Fruit fly (Drosophila melanogaster) whole organism, embryonic: ENCODE data around the gene CG3149.

Source experiments
- Awh ChIP-seq: fragments of 200-800 bp; sonication (Bioruptor generic); IDR thresholded peaks from 2 replicates; pipeline ENCODE4, ENCODE4 v1.3.6; 2022; ENCODE audit warnings: missing biosample characterization, missing genetic modification characterization
- Bgb ChIP-seq: fragments of 200-800 bp; sonication (Bioruptor generic); IDR thresholded peaks from 2 replicates; pipeline ENCODE4 v1.3.6; 2022; ENCODE audit warnings: missing biosample characterization, missing genetic modification characterization; ENCODE audit not compliant: partially characterized antibody
- CG10959 ChIP-seq: fragments of 200-800 bp; sonication (Bioruptor generic); IDR thresholded peaks from 2 replicates; pipeline ENCODE4 v1.3.6; 2022; ENCODE audit warnings: missing biosample characterization, missing genetic modification characterization
- CG10979 ChIP-seq: fragments of 200-800 bp; sonication (Bioruptor generic); optimal IDR thresholded peaks from 2 replicates; lab custom pipeline; 2018; ENCODE audit warnings: missing biosample characterization, mild to moderate bottlenecking, missing genetic modification characterization, moderate library complexity
- CG14710 ChIP-seq: fragments of 200-800 bp; sonication (Bioruptor generic); optimal IDR thresholded peaks from 3 replicates; lab custom pipeline; 2019; ENCODE audit warnings: missing biosample characterization, mild to moderate bottlenecking, missing genetic modification characterization, moderate library complexity
- CG15514 ChIP-seq: fragments of 200-800 bp; sonication (Bioruptor generic); optimal IDR thresholded peaks from 3 replicates; lab custom pipeline; 2017; ENCODE audit warnings: missing biosample characterization, missing genetic modification characterization, mild to moderate bottlenecking, moderate library complexity, missing genetic modification reagents
- CG15696 ChIP-seq: fragments of 200-800 bp; sonication (Bioruptor generic); optimal IDR thresholded peaks from 2 replicates; lab custom pipeline; 2019; ENCODE audit warnings: missing biosample characterization, mild to moderate bottlenecking, missing genetic modification characterization, moderate library complexity
- CG16813 ChIP-seq: fragments of 200-800 bp; sonication (Bioruptor generic); IDR thresholded peaks from 3 replicates; pipeline ENCODE4 v1.3.6; 2022; ENCODE audit warnings: missing biosample characterization, missing genetic modification characterization; ENCODE audit not compliant: partially characterized antibody
- CG17568 ChIP-seq: fragments of 200-800 bp; sonication (Bioruptor generic); optimal IDR thresholded peaks from 2 replicates; lab custom pipeline; 2018; ENCODE audit warnings: missing biosample characterization, mild to moderate bottlenecking, missing genetic modification characterization, moderate library complexity
- CG2889 ChIP-seq: fragments of 200-800 bp; sonication (Bioruptor generic); IDR thresholded peaks from 3 replicates; pipeline ENCODE4 v1.3.6; 2022; ENCODE audit warnings: missing biosample characterization, missing genetic modification characterization
- CG30020 ChIP-seq: fragments of 200-800 bp; optimal IDR thresholded peaks from 2 replicates; lab custom pipeline; 2019; ENCODE audit warnings: missing biosample characterization, mild to moderate bottlenecking, missing genetic modification characterization, moderate library complexity
- CG3065 ChIP-seq: fragments of 200-800 bp; sonication (Bioruptor generic); optimal IDR thresholded peaks from 2 replicates; lab custom pipeline; 2016; ENCODE audit warnings: missing biosample characterization, missing genetic modification characterization
- CG3407 ChIP-seq: fragments of 200-800 bp; sonication (Bioruptor generic); optimal IDR thresholded peaks from 2 replicates; lab custom pipeline; 2018; ENCODE audit warnings: missing biosample characterization, mild to moderate bottlenecking, missing genetic modification characterization
- CG34224 ChIP-seq: fragments of 200-800 bp; sonication (Bioruptor generic); IDR thresholded peaks from 3 replicates; pipeline ENCODE4 v1.3.6; 2022; ENCODE audit warnings: missing biosample characterization, missing genetic modification characterization; ENCODE audit not compliant: partially characterized antibody
- CG3995 ChIP-seq: fragments of 200-800 bp; sonication (Bioruptor generic); optimal IDR thresholded peaks from 3 replicates; lab custom pipeline; 2016; ENCODE audit warnings: missing biosample characterization, missing genetic modification characterization
- CG4404 ChIP-seq: fragments of 200-800 bp; sonication (Bioruptor generic); IDR thresholded peaks from 2 replicates; pipeline ENCODE4 v1.3.6; 2022; ENCODE audit warnings: missing biosample characterization, missing genetic modification characterization
- CG4820 ChIP-seq: fragments of 200-800 bp; sonication (Bioruptor generic); optimal IDR thresholded peaks from 3 replicates; lab custom pipeline; 2016; ENCODE audit warnings: missing biosample characterization, missing genetic modification characterization
- CG9876 ChIP-seq: fragments of 200-800 bp; sonication (Bioruptor generic); optimal IDR thresholded peaks from 2 replicates; lab custom pipeline; 2016; ENCODE audit warnings: missing biosample characterization, missing genetic modification characterization
- CrebB ChIP-seq: fragments of 200-800 bp; sonication (Bioruptor generic); optimal IDR thresholded peaks from 3 replicates; lab custom pipeline; 2018; ENCODE audit warnings: missing biosample characterization, mild to moderate bottlenecking, missing genetic modification characterization
- Dref ChIP-seq: fragments of 200-800 bp; sonication (Bioruptor generic); IDR thresholded peaks from 2 replicates; pipeline ENCODE4 v1.3.6; 2022; ENCODE audit warnings: missing biosample characterization, missing genetic modification characterization
- GATAe ChIP-seq: fragments of 200-800 bp; sonication (Bioruptor generic); conservative IDR thresholded peaks from 2 replicates; pipeline ENCODE4 v1.3.6; 2022; ENCODE audit warnings: missing biosample characterization, missing genetic modification characterization
- Gug ChIP-seq: fragments of 200-800 bp; sonication (Bioruptor generic); IDR thresholded peaks from 4 replicates; pipeline ENCODE4 v1.3.6; 2022; ENCODE audit warnings: missing biosample characterization, missing genetic modification characterization
- HLH4C ChIP-seq: fragments of 200-800 bp; sonication (Bioruptor generic); IDR thresholded peaks from 3 replicates; pipeline ENCODE4 v1.3.6; 2022; ENCODE audit warnings: missing biosample characterization, missing genetic modification characterization; ENCODE audit not compliant: partially characterized antibody
- Hmx ChIP-seq: fragments of 200-800 bp; sonication (Bioruptor generic); optimal IDR thresholded peaks from 2 replicates; lab custom pipeline; 2016; ENCODE audit warnings: missing biosample characterization, missing genetic modification characterization
- Lpt ChIP-seq: fragments of >200 bp; optimal IDR thresholded peaks from 2 replicates; lab custom pipeline; 2018; ENCODE audit warnings: missing biosample characterization, missing genetic modification characterization
- Mes4 ChIP-seq: fragments of 200-800 bp; sonication (Bioruptor generic); optimal IDR thresholded peaks from 2 replicates; lab custom pipeline; 2016; ENCODE audit warnings: missing biosample characterization, missing genetic modification characterization
- NK7.1 ChIP-seq: fragments of 200-800 bp; sonication (Bioruptor generic); optimal IDR thresholded peaks from 3 replicates; lab custom pipeline; 2016; ENCODE audit warnings: missing biosample characterization, missing genetic modification characterization
- Nf-YB ChIP-seq: fragments of 200-800 bp; sonication (Bioruptor generic); optimal IDR thresholded peaks from 3 replicates; lab custom pipeline; 2019; ENCODE audit warnings: missing biosample characterization, mild to moderate bottlenecking, missing genetic modification characterization, moderate library complexity
- Sry-δ ChIP-seq: fragments of 200-800 bp; sonication (Bioruptor generic); optimal IDR thresholded peaks from 2 replicates; lab custom pipeline; 2016; ENCODE audit warnings: missing biosample characterization, missing genetic modification characterization
- Taf1 ChIP-seq: fragments of 200-800 bp; sonication (Bioruptor generic); IDR thresholded peaks from 2 replicates; pipeline ENCODE4 v1.3.6; 2022; ENCODE audit warnings: missing biosample characterization, missing genetic modification characterization
- chinmo ChIP-seq: fragments of 200-800 bp; sonication (Bioruptor generic); IDR thresholded peaks from 4 replicates; pipeline ENCODE4 v1.3.6; 2022; ENCODE audit warnings: missing biosample characterization, missing genetic modification characterization; ENCODE audit not compliant: partially characterized antibody
- gce ChIP-seq: fragments of 200-800 bp; sonication (Bioruptor generic); IDR thresholded peaks from 3 replicates; pipeline ENCODE4 v1.3.6; 2022; ENCODE audit warnings: missing biosample characterization, missing genetic modification characterization
- gcm ChIP-seq: fragments of 200-800 bp; sonication (Bioruptor generic); optimal IDR thresholded peaks from 2 replicates; lab custom pipeline; 2019; ENCODE audit warnings: missing biosample characterization, mild to moderate bottlenecking, missing genetic modification characterization, moderate library complexity
- ham ChIP-seq: fragments of 200-800 bp; sonication (Bioruptor generic); IDR thresholded peaks from 2 replicates; pipeline ENCODE4 v1.3.6; 2022; ENCODE audit warnings: missing biosample characterization, missing genetic modification characterization
- hb ChIP-seq: fragments of 200-800 bp; sonication (Bioruptor generic); IDR thresholded peaks from 3 replicates; pipeline ENCODE4 v1.3.6; 2022; ENCODE audit warnings: missing biosample characterization, missing genetic modification characterization; ENCODE audit not compliant: partially characterized antibody
- jumu ChIP-seq: fragments of 200-800 bp; sonication (Bioruptor generic); optimal IDR thresholded peaks from 3 replicates; lab custom pipeline; 2016; ENCODE audit warnings: missing biosample characterization, missing genetic modification characterization
- lab ChIP-seq: fragments of 200-800 bp; sonication (Bioruptor generic); optimal IDR thresholded peaks from 3 replicates; lab custom pipeline; 2017; ENCODE audit warnings: missing biosample characterization, missing genetic modification characterization, mild to moderate bottlenecking, moderate library complexity, missing genetic modification reagents
- mam ChIP-seq: fragments of 200-800 bp; sonication (Bioruptor generic); optimal IDR thresholded peaks from 3 replicates; lab custom pipeline; 2016; ENCODE audit warnings: missing biosample characterization, missing genetic modification characterization
- odd ChIP-seq: fragments of 200-800 bp; sonication (Bioruptor generic); optimal IDR thresholded peaks from 2 replicates; lab custom pipeline; 2017; ENCODE audit warnings: missing biosample characterization, mild to moderate bottlenecking, missing genetic modification characterization
- pfk ChIP-seq: fragments of 200-800 bp; sonication (Bioruptor generic); optimal IDR thresholded peaks from 2 replicates; lab custom pipeline; 2018; ENCODE audit warnings: missing biosample characterization, mild to moderate bottlenecking, missing genetic modification characterization, moderate library complexity
- sd ChIP-seq: fragments of 200-800 bp; sonication (Bioruptor generic); optimal IDR thresholded peaks from 3 replicates; lab custom pipeline; 2018; ENCODE audit warnings: missing biosample characterization, mild to moderate bottlenecking, missing genetic modification characterization, moderate library complexity
- slbo ChIP-seq: fragments of 200-800 bp; sonication (Bioruptor generic); IDR thresholded peaks from 2 replicates; pipeline ENCODE4 v1.3.6; 2022; ENCODE audit warnings: missing biosample characterization, missing genetic modification characterization
- sob ChIP-seq: fragments of 200-800 bp; sonication (Bioruptor generic); IDR thresholded peaks from 2 replicates; pipeline ENCODE4 v1.3.6; 2022; ENCODE audit warnings: missing biosample characterization, missing genetic modification characterization
- stc ChIP-seq: fragments of 200-800 bp; sonication (Bioruptor generic); IDR thresholded peaks from 2 replicates; pipeline ENCODE4 v1.3.6; 2022; ENCODE audit warnings: missing biosample characterization, missing genetic modification characterization
- sug ChIP-seq: fragments of 200-800 bp; optimal IDR thresholded peaks from 2 replicates; lab custom pipeline; 2019; ENCODE audit warnings: missing biosample characterization, mild to moderate bottlenecking, missing genetic modification characterization, moderate library complexity
- vnd ChIP-seq: fragments of 200-800 bp; sonication (Bioruptor generic); IDR thresholded peaks from 3 replicates; pipeline ENCODE4 v1.3.6; 2022; ENCODE audit warnings: missing biosample characterization, missing genetic modification characterization; ENCODE audit not compliant: partially characterized antibody
- vvl ChIP-seq: fragments of 200-800 bp; sonication (Bioruptor generic); IDR thresholded peaks from 2 replicates; pipeline ENCODE4 v1.3.6; 2022; ENCODE audit warnings: missing biosample characterization, missing genetic modification characterization
- z ChIP-seq: fragments of 200-800 bp; sonication (Bioruptor generic); IDR thresholded peaks from 3 replicates; pipeline ENCODE4 v1.3.6; 2022; ENCODE audit warnings: missing biosample characterization, missing genetic modification characterization

The CG3149 gene

DNA sequence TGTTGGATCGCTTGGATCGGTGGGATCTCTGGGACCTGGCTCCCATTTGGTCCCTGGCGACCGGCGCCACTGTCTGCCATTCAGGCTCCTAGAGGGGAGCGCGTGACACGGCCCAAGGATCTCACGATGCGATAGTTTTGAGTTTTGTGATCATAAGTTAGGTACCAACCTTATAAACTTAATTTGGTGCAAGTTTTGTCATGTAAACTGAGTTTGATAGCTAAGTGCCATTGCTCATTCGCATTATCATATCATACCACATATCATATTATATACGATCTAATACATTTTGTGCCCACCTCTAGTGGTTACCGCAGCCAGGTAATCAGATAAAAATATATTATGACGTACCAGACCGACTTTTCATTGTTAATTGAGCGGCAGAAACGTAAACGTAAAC, 953 bp upstream of the CG3149 start (continued):
- no peak for TF ChIP-seq chinmo
- no peak for TF ChIP-seq mam (GFP tag; lab: Kevin White, UChicago)
- TF ChIP-seq pfk (GFP tag; lab: Kevin White, UChicago), result no peak
- TF ChIP-seq CG30020 (tag; lab: Kevin White, UChicago), result peak; percentile 18
- peak; percentile 7 for TF ChIP-seq vvl
- no peak for TF ChIP-seq CG4820 (GFP tag; lab: Kevin White, UChicago)
- TF ChIP-seq CG9876 (GFP tag; lab: Kevin White, UChicago), result no peak
- no peak for TF ChIP-seq sob
- no peak for TF ChIP-seq lab (GFP tag; lab: Kevin White, UChicago)
- TF ChIP-seq, all 482 proteins: peak for 55

DNA sequence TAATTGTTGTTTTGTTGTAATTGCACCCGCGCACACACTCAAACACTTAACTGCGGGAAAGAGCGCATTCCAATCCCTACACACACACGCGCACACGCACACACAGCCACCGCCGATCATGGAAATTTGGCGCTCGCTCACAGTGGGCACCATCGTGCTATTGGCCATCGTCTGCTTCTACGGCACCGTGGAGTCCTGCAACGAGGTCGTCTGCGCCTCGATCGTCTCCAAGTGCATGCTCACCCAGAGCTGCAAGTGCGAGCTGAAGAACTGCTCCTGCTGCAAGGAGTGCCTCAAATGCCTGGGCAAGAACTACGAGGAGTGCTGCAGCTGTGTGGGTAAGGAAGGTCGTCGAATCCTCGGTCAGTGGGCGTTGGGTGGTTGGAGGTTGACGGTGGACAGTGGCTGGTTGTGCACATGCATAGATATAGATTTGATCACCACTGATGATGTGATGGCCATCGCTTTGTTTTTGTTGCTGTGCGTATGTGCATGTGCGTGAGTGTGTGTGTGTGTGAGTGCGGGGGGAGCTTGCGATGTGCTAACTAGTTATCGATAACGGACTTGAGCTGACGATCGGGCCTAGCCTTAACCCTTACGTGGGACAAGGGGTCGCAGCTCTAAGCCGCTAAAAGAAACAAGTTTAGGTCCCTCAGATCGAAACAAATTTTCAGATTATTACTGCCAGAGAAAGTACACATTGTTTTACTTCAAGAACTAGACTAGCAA, 4.2 kb downstream of the CG3149 start:
- no peak for TF ChIP-seq CG2889 (GFP tag; lab: Robert Waterston, UW)
- TF ChIP-seq Taf1 (GFP tag; lab: Robert Waterston, UW), result no peak
- TF ChIP-seq jumu (GFP tag; lab: Kevin White, UChicago), result no peak
- TF ChIP-seq Bgb (GFP tag; lab: Robert Waterston, UW), result peak; percentile 44
- TF ChIP-seq odd, result no peak
- peak; percentile 53; the same call in 2 of the 3 replicates for TF ChIP-seq HLH4C
- TF ChIP-seq CG4404 (GFP tag; lab: Robert Waterston, UW), result no peak
- no peak for TF ChIP-seq CG15514 (GFP tag; lab: Kevin White, UChicago)
- no peak for TF ChIP-seq Hmx (GFP tag; lab: Kevin White, UChicago)
- no peak for TF ChIP-seq z (GFP tag; lab: Robert Waterston, UW)
- TF ChIP-seq CG3407 (GFP tag; lab: Kevin White, UChicago), result no peak
- TF ChIP-seq CG3065 (GFP tag; lab: Kevin White, UChicago), result no peak
- TF ChIP-seq sug (tag; lab: Kevin White, UChicago), result no peak
- TF ChIP-seq gce (GFP tag; lab: Robert Waterston, UW), result no peak
- no peak for TF ChIP-seq hb (GFP tag; lab: Robert Waterston, UW)
- no peak for TF ChIP-seq NK7.1 (GFP tag; lab: Kevin White, UChicago)
- peak; percentile 31 for TF ChIP-seq sd (tag; lab: Kevin White, UChicago)
- no peak for TF ChIP-seq CG3995 (GFP tag; lab: Kevin White, UChicago)
- TF ChIP-seq Gug (GFP tag; lab: Robert Waterston, UW), result no peak
- TF ChIP-seq Sry-δ (GFP tag; lab: Kevin White, UChicago), result peak; percentile 70
- TF ChIP-seq CG10959 (GFP tag; lab: Robert Waterston, UW), result peak; percentile 90
- TF ChIP-seq gcm (GFP tag; lab: Kevin White, UChicago), result no peak
- peak; percentile 48; the same call in 1 of the 3 replicates for TF ChIP-seq CG16813 (GFP tag; lab: Robert Waterston, UW)
- TF ChIP-seq Lpt (GFP tag; lab: Kevin White, UChicago), result no peak
- no peak for TF ChIP-seq CrebB (tag; lab: Kevin White, UChicago)
- no peak for TF ChIP-seq slbo (GFP tag; lab: Robert Waterston, UW)
- TF ChIP-seq stc, result no peak
- TF ChIP-seq Nf-YB, result no peak
- TF ChIP-seq lab (GFP tag; lab: Kevin White, UChicago), result no peak
- no peak for TF ChIP-seq CG15696 (tag; lab: Kevin White, UChicago)
- TF ChIP-seq CG10979 (tag; lab: Kevin White, UChicago), result no peak
- TF ChIP-seq vnd (GFP tag; lab: Robert Waterston, UW), result 0 out of 3 replicates have a peak, but pooled peaks have one; percentile 12
- TF ChIP-seq GATAe (GFP tag; lab: Robert Waterston, UW), result no peak
- TF ChIP-seq CG17568, result no peak
- TF ChIP-seq Dref, result peak; percentile 64
- no peak for TF ChIP-seq ham
- TF ChIP-seq CG34224 (GFP tag; lab: Robert Waterston, UW), result peak; percentile 38; the same call in 1 of the 3 replicates
- no peak for TF ChIP-seq Awh (GFP tag; lab: Robert Waterston, UW)
- TF ChIP-seq CG14710, result no peak
- TF ChIP-seq Mes4 (GFP tag; lab: Kevin White, UChicago), result no peak
